Worm (Caenorhabditis elegans): ENCODE measurements around the gene ced-10.

ce11 chrIV:3481760-3482159, 27.6 kb downstream of the ced-10 start, which contains the start of gene srz-37:
- TF ChIP-seq F23B12.7 (tag; optimal IDR thresholded peaks at IDR 0.05; ENCODE audit: insufficient read depth) = no peak
- TF ChIP-seq somi-1 (GFP tag; optimal IDR thresholded peaks at IDR 0.05) = no peak
- TF ChIP-seq madf-6 (GFP tag; IDR thresholded peaks at IDR 0.05) = no peak
- TF ChIP-seq dpl-1 (GFP tag; optimal IDR thresholded peaks at IDR 0.05) = no peak
- no peak for TF ChIP-seq aptf-2 (GFP tag; conservative IDR thresholded peaks at IDR 0.05)
- TF ChIP-seq lsl-1 (GFP tag; optimal IDR thresholded peaks at IDR 0.05) = no peak
- no peak for TF ChIP-seq athp-1 (tag; optimal IDR thresholded peaks at IDR 0.05)
- TF ChIP-seq F39B2.1 (GFP tag; IDR thresholded peaks at IDR 0.05) = no peak
- TF ChIP-seq sdz-38 (tag; optimal IDR thresholded peaks at IDR 0.05) = no peak
- TF ChIP-seq unc-130 (GFP tag; optimal IDR thresholded peaks at IDR 0.05) = no peak
- no peak for TF ChIP-seq lin-26 (GFP tag; IDR thresholded peaks at IDR 0.05)
- TF ChIP-seq unc-62 (GFP tag; optimal IDR thresholded peaks at IDR 0.05) = no peak

Data from whole organism, young adult.